Fruit fly (Drosophila melanogaster) whole organism, prepupa: Measurements from ENCODE around the gene Elo68alpha.

Experiments
- CG10669 ChIP-seq: fragments of 200-800 bp; sonication (Bioruptor generic); optimal IDR thresholded peaks from 3 replicates; lab custom pipeline; 2018; ENCODE audit warnings: missing biosample characterization, mild to moderate bottlenecking, missing genetic modification characterization, moderate library complexity
- CG11294 ChIP-seq: fragments of 200-800 bp; sonication (Bioruptor generic); IDR thresholded peaks from 2 replicates; pipeline ENCODE4 v1.3.6; 2022; ENCODE audit warnings: missing biosample characterization, missing genetic modification characterization
- CG11762 ChIP-seq: fragments of 200-800 bp; sonication (Bioruptor generic); optimal IDR thresholded peaks from 3 replicates; lab custom pipeline; 2016; ENCODE audit warnings: missing biosample characterization, missing genetic modification characterization; ENCODE audit not compliant: insufficient read depth
- CG11902 ChIP-seq: fragments of 200-800 bp; sonication (Bioruptor generic); optimal IDR thresholded peaks from 3 replicates; lab custom pipeline; 2016; ENCODE audit warnings: missing biosample characterization, missing genetic modification characterization
- CG15336 ChIP-seq: fragments of 200-800 bp; sonication (Bioruptor generic); IDR thresholded peaks from 2 replicates; pipeline ENCODE4 v1.3.6; 2022; ENCODE audit warnings: missing biosample characterization, missing genetic modification characterization
- CG16779 ChIP-seq: fragments of 200-800 bp; sonication (Bioruptor generic); optimal IDR thresholded peaks from 3 replicates; lab custom pipeline; 2017; ENCODE audit warnings: missing biosample characterization, mild to moderate bottlenecking, missing genetic modification characterization
- CG32006 ChIP-seq: fragments of 200-800 bp; sonication (Bioruptor generic); optimal IDR thresholded peaks from 3 replicates; lab custom pipeline; 2017; ENCODE audit warnings: missing biosample characterization, mild to moderate bottlenecking, missing genetic modification characterization
- CG34406 ChIP-seq: fragments of 200-800 bp; sonication (Bioruptor generic); optimal IDR thresholded peaks from 3 replicates; lab custom pipeline; 2016; ENCODE audit warnings: missing biosample characterization, missing genetic modification characterization
- CG3919 ChIP-seq: fragments of 200-800 bp; sonication (Bioruptor generic); optimal IDR thresholded peaks from 3 replicates; lab custom pipeline; 2016; ENCODE audit warnings: missing biosample characterization, missing genetic modification characterization
- CG4318 ChIP-seq: fragments of 200-800 bp; sonication (Bioruptor generic); optimal IDR thresholded peaks from 3 replicates; lab custom pipeline; 2017; ENCODE audit warnings: missing biosample characterization, mild to moderate bottlenecking, missing genetic modification characterization
- CG6276 ChIP-seq: fragments of 200-800 bp; sonication (Bioruptor generic); optimal IDR thresholded peaks from 2 replicates; lab custom pipeline; 2017; ENCODE audit warnings: missing biosample characterization, mild to moderate bottlenecking, missing genetic modification characterization
- CG6808 ChIP-seq: fragments of 200-800 bp; sonication (Bioruptor generic); optimal IDR thresholded peaks from 3 replicates; lab custom pipeline; 2017; ENCODE audit warnings: missing biosample characterization, missing genetic modification characterization, mild to moderate bottlenecking, moderate library complexity, missing genetic modification reagents
- CG7368 ChIP-seq: fragments of 200-800 bp; sonication (Bioruptor generic); optimal IDR thresholded peaks from 3 replicates; lab custom pipeline; 2016; ENCODE audit warnings: missing biosample characterization, missing genetic modification characterization
- CG8119 ChIP-seq: fragments of 200-800 bp; sonication (Bioruptor generic); IDR thresholded peaks from 3 replicates; pipeline ENCODE4 v1.3.6; 2022; ENCODE audit warnings: missing biosample characterization, missing genetic modification characterization
- CG8632 ChIP-seq: fragments of 200-800 bp; sonication (Bioruptor generic); optimal IDR thresholded peaks from 3 replicates; lab custom pipeline; 2016; ENCODE audit warnings: missing biosample characterization, missing genetic modification characterization
- CG9139 ChIP-seq: fragments of 200-800 bp; sonication (Bioruptor generic); optimal IDR thresholded peaks from 3 replicates; lab custom pipeline; 2017; ENCODE audit warnings: missing biosample characterization, mild to moderate bottlenecking, missing genetic modification characterization
- Eip78C ChIP-seq: fragments of 200-800 bp; sonication (Bioruptor generic); peaks from one replicate; lab custom pipeline; 2016; ENCODE audit warnings: missing biosample characterization, missing genetic modification characterization
- Eip93F ChIP-seq: fragments of 200-800 bp; sonication (Bioruptor generic); optimal IDR thresholded peaks from 2 replicates; lab custom pipeline; 2016; ENCODE audit warnings: missing biosample characterization, mild to moderate bottlenecking, missing genetic modification characterization
- Hr38 ChIP-seq: sonication (Bioruptor generic); optimal IDR thresholded peaks from 2 replicates; lab custom pipeline; 2016; ENCODE audit warnings: missing biosample characterization, missing genetic modification characterization
- Lpt ChIP-seq: fragments of 200-800 bp; sonication (Bioruptor generic); optimal IDR thresholded peaks from 3 replicates; lab custom pipeline; 2016; ENCODE audit warnings: missing biosample characterization, missing genetic modification characterization
- Met ChIP-seq: fragments of 200-800 bp; sonication (Bioruptor generic); optimal IDR thresholded peaks from 3 replicates; lab custom pipeline; 2016; ENCODE audit warnings: missing biosample characterization, missing genetic modification characterization
- OdsH ChIP-seq: fragments of 200-800 bp; sonication (Bioruptor generic); optimal IDR thresholded peaks from 3 replicates; lab custom pipeline; 2016; ENCODE audit warnings: missing biosample characterization, missing genetic modification characterization
- Smox ChIP-seq: fragments of 200-800 bp; sonication (Bioruptor generic); optimal IDR thresholded peaks from 3 replicates; lab custom pipeline; 2016; ENCODE audit warnings: missing biosample characterization, missing genetic modification characterization
- Sox14 ChIP-seq: fragments of 200-800 bp; sonication (Bioruptor generic); optimal IDR thresholded peaks from 3 replicates; lab custom pipeline; 2016; ENCODE audit warnings: missing biosample characterization, missing genetic modification characterization
- Sox15 ChIP-seq: fragments of 200-800 bp; sonication (Bioruptor generic); optimal IDR thresholded peaks from 3 replicates; lab custom pipeline; 2016; ENCODE audit warnings: missing biosample characterization, missing genetic modification characterization
- achi ChIP-seq: fragments of 200-800 bp; sonication (Bioruptor generic); optimal IDR thresholded peaks from 3 replicates; lab custom pipeline; 2016; ENCODE audit warnings: missing biosample characterization, missing genetic modification characterization
- acj6 ChIP-seq: fragments of 200-800 bp; sonication (Bioruptor generic); optimal IDR thresholded peaks from 3 replicates; lab custom pipeline; 2016; ENCODE audit warnings: missing biosample characterization, missing genetic modification characterization
- dsx ChIP-seq: fragments of 200-800 bp; optimal IDR thresholded peaks from 3 replicates; lab custom pipeline; 2019; ENCODE audit warnings: missing biosample characterization, mild to moderate bottlenecking, missing genetic modification characterization, moderate library complexity; ENCODE audit not compliant: poor library complexity, severe bottlenecking
- eg ChIP-seq: fragments of 200-800 bp; sonication (Bioruptor generic); IDR thresholded peaks from 3 replicates; pipeline ENCODE4 v1.3.6; 2022; ENCODE audit warnings: missing biosample characterization, missing genetic modification characterization
- esn ChIP-seq: fragments of 200-800 bp; sonication (Bioruptor generic); optimal IDR thresholded peaks from 2 replicates; lab custom pipeline; 2016; ENCODE audit warnings: missing biosample characterization, mild to moderate bottlenecking, missing genetic modification characterization, moderate library complexity
- lz ChIP-seq: fragments of 200-800 bp; sonication (Bioruptor generic); optimal IDR thresholded peaks from 3 replicates; lab custom pipeline; 2016; ENCODE audit warnings: missing biosample characterization, missing genetic modification characterization
- net ChIP-seq: fragments of 200-800 bp; sonication (Bioruptor generic); optimal IDR thresholded peaks from 3 replicates; lab custom pipeline; 2016; ENCODE audit warnings: missing biosample characterization, missing genetic modification characterization
- spab ChIP-seq: fragments of 200-800 bp; sonication (Bioruptor generic); optimal IDR thresholded peaks from 2 replicates; lab custom pipeline; 2017; ENCODE audit warnings: missing biosample characterization, mild to moderate bottlenecking, missing genetic modification characterization, missing genetic modification reagents
- ss ChIP-seq, 2 experiments: fragments of 200-800 bp; sonication (Bioruptor generic); optimal IDR thresholded peaks; 2 replicates in 1 of 2; 3 replicates in 1 of 2; lab custom pipeline; 2017 to 2018; ENCODE audit warnings: mild to moderate bottlenecking in 2 of 2, missing biosample characterization in 2 of 2, missing genetic modification characterization in 2 of 2, moderate library complexity in 1 of 2
- topi ChIP-seq: fragments of 200-800 bp; sonication (Bioruptor generic); optimal IDR thresholded peaks from 3 replicates; lab custom pipeline; 2016; ENCODE audit warnings: missing biosample characterization, missing genetic modification characterization

Gene Elo68alpha

dm6 chr3L:11145065-11145464, 42.2 kb upstream of the Elo68alpha start:
- peak in 1 of 2 experiments; percentile 32 for TF ChIP-seq ss (GFP tag; optimal IDR thresholded peaks at IDR 0.05; lab: Kevin White, UChicago)
- TF ChIP-seq net (GFP tag; lab: Kevin White, UChicago): no peak

- TF ChIP-seq Lpt (GFP tag; lab: Kevin White, UChicago) (peak; percentile 54), CG6276 (GFP tag; lab: Kevin White, UChicago) (peak; percentile 37), CG9139 (GFP tag; lab: Kevin White, UChicago) (no peak), CG11762 (GFP tag; lab: Kevin White, UChicago) (no peak), CG7368 (GFP tag; lab: Kevin White, UChicago) (no peak), eg (GFP tag; lab: Robert Waterston, UW) (peak; percentile 57; the same call in 1 of the 3 replicates), lz (no peak), achi (GFP tag; lab: Kevin White, UChicago) (no peak), esn (no peak), acj6 (GFP tag; lab: Kevin White, UChicago) (no peak), CG8119 (GFP tag; lab: Robert Waterston, UW) (peak; percentile 25; the same call in 1 of the 3 replicates), OdsH (GFP tag; lab: Kevin White, UChicago) (no peak), ss (GFP tag; optimal IDR thresholded peaks at IDR 0.05; lab: Kevin White, UChicago) (no peak), topi (GFP tag; lab: Kevin White, UChicago) (no peak), Smox (GFP tag; lab: Kevin White, UChicago) (no peak), CG32006 (GFP tag; lab: Kevin White, UChicago) (no peak), Met (no peak), CG4318 (GFP tag; lab: Kevin White, UChicago) (no peak), net (GFP tag; lab: Kevin White, UChicago) (no peak), Sox15 (GFP tag; lab: Kevin White, UChicago) (no peak), CG11294 (GFP tag; lab: Robert Waterston, UW) (no peak), Hr38 (GFP tag; lab: Kevin White, UChicago) (no peak), Sox14 (GFP tag; lab: Kevin White, UChicago) (no peak), CG16779 (no peak)
Measured at dm6 chr3L:11138862-11139261, 36.0 kb upstream of the Elo68alpha start.

dm6 chr3L:11136349-11136748, 33.5 kb upstream of the Elo68alpha start:
- TF ChIP-seq Lpt (GFP tag; lab: Kevin White, UChicago) (no peak), topi (GFP tag; lab: Kevin White, UChicago) (no peak), CG6808 (GFP tag; lab: Kevin White, UChicago) (peak; percentile 68), CG8632 (GFP tag; lab: Kevin White, UChicago) (peak; percentile 46), CG10669 (no peak), CG3919 (GFP tag; lab: Kevin White, UChicago) (no peak), Eip78C (GFP tag; lab: Kevin White, UChicago) (peak; percentile 70), CG34406 (GFP tag; lab: Kevin White, UChicago) (no peak), Eip93F (no peak), CG9139 (GFP tag; lab: Kevin White, UChicago) (peak; percentile 63), CG15336 (GFP tag; lab: Robert Waterston, UW) (0 out of 2 replicates have a peak, but pooled peaks have one; percentile 7), CG11902 (no peak), spab (GFP tag; lab: Kevin White, UChicago) (no peak), CG16779 (no peak), ss (GFP tag; optimal IDR thresholded peaks at IDR 0.05; lab: Kevin White, UChicago) (peak; percentile 66 to 74), dsx (GFP tag; lab: Kevin White, UChicago) (peak; percentile 52)

dm6 chr3L:11135846-11136245, 33.0 kb upstream of the Elo68alpha start, which contains the start of gene IRSp53:
TSS of gene IRSp53 (plus strand) at chr3L:11136049.
- no peak for TF ChIP-seq CG9139 (GFP tag; lab: Kevin White, UChicago)
- TF ChIP-seq CG15336 (GFP tag; lab: Robert Waterston, UW): peak; percentile 27; the same call in 1 of the 2 replicates
- TF ChIP-seq, all 60 proteins: peak for 1
